Fruit fly (Drosophila melanogaster): ENCODE measurements around the gene CG10353.

- TF ChIP-seq CG8478 (optimal IDR thresholded peaks at IDR 0.05): no peak
- no peak for TF ChIP-seq usp (GFP tag; optimal IDR thresholded peaks at IDR 0.05)
- no peak for TF ChIP-seq psq (optimal IDR thresholded peaks at IDR 0.05)
Observed at dm6 chrX:11884134-11884533, 2.8 kb downstream of the CG10353 start.
